Worm (Caenorhabditis elegans) whole organism, L1 larva: ENCODE results near the gene Y38H6A.5.
"Not testable (repeated sequence)": the region's sequence is repeated elsewhere in the genome, so short reads cannot be mapped to it uniquely, and the experiment has no call there.

Source experiments
- C04F5.9 ChIP-seq: sonication (generic microtip); optimal IDR thresholded peaks from 2 replicates; lab custom pipeline; 2016; ENCODE audit warnings: missing genetic modification characterization, missing compliant biosample characterization
- C34B4.2 ChIP-seq: sonication (generic microtip); optimal IDR thresholded peaks from 2 replicates; lab custom pipeline; 2017; ENCODE audit warnings: mild to moderate bottlenecking, missing genetic modification characterization, missing compliant biosample characterization
- aly-2 ChIP-seq: fragments of 150-350 bp; optimal IDR thresholded peaks from 2 replicates; lab custom pipeline; 2014; ENCODE audit warnings: missing biosample characterization, missing genetic modification characterization
- blmp-1 ChIP-seq: fragments of 150-350 bp; optimal IDR thresholded peaks from 2 replicates; lab custom pipeline; 2014; ENCODE audit warnings: missing biosample characterization, missing genetic modification characterization
- ceh-82 ChIP-seq, 3 experiments: fragments of 150-350 bp in 1 of 3; sonication (generic microtip) in 2 of 3; optimal IDR thresholded peaks; 2 replicates each; lab custom pipeline; 2014 to 2017; ENCODE audit warnings: missing biosample characterization in 3 of 3, missing genetic modification characterization in 3 of 3
- ceh-90 ChIP-seq: sonication (generic microtip); optimal IDR thresholded peaks from 2 replicates; lab custom pipeline; 2016; ENCODE audit warnings: missing genetic modification characterization, missing compliant biosample characterization
- efl-1 ChIP-seq, 4 experiments: fragments of 150-350 bp; optimal IDR thresholded peaks in 3 of 4; peaks in 1 of 4; 1 replicate in 1 of 4; 2 replicates in 3 of 4; lab custom pipeline; 2014; ENCODE audit warnings: missing biosample characterization in 2 of 4, missing genetic modification characterization in 2 of 4, missing genetic modification reagents in 2 of 4
- efl-3 ChIP-seq: fragments of 200-800 bp; sonication (Bioruptor generic); optimal IDR thresholded peaks from 2 replicates; lab custom pipeline; 2018; ENCODE audit warnings: mild to moderate bottlenecking, missing genetic modification characterization, missing compliant biosample characterization
- egl-27 ChIP-seq, 2 experiments: fragments of 150-350 bp in 1 of 2; sonication (generic microtip); optimal IDR thresholded peaks; 3 replicates each; lab custom pipeline; 2017 to 2018; ENCODE audit warnings: missing biosample characterization in 2 of 2, missing genetic modification characterization in 2 of 2, missing genetic modification reagents in 2 of 2
- elt-3 ChIP-seq, 6 experiments: fragments of 150-350 bp in 1 of 6; sonication (generic microtip); optimal IDR thresholded peaks; 2 replicates each; lab custom pipeline; 2017 to 2018; ENCODE audit warnings: missing biosample characterization in 6 of 6, missing genetic modification characterization in 6 of 6, inconsistent platforms in 1 of 6
- ets-5 ChIP-seq: fragments of 200-800 bp; sonication (Bioruptor generic); IDR thresholded peaks from 2 replicates; pipeline ENCODE4 v1.3.6; 2022; ENCODE audit warnings: missing genetic modification characterization, missing compliant biosample characterization
- fkh-4 ChIP-seq: sonication (generic microtip); optimal IDR thresholded peaks from 2 replicates; lab custom pipeline; 2016; ENCODE audit warnings: missing compliant biosample characterization, missing genetic modification characterization, borderline replicate concordance
- fkh-8 ChIP-seq: sonication (generic microtip); optimal IDR thresholded peaks from 2 replicates; lab custom pipeline; 2016; ENCODE audit warnings: mild to moderate bottlenecking, missing genetic modification characterization, missing compliant biosample characterization
- grh-1 ChIP-seq: fragments of 200-800 bp; sonication (Bioruptor generic); IDR thresholded peaks from 2 replicates; pipeline ENCODE4 v1.3.6; 2022; ENCODE audit warnings: missing genetic modification reagents, missing genetic modification characterization, missing compliant biosample characterization
- hlh-17 ChIP-seq: fragments of 200-800 bp; sonication (Bioruptor generic); optimal IDR thresholded peaks from 2 replicates; lab custom pipeline; 2018; ENCODE audit warnings: missing genetic modification characterization, mild to moderate bottlenecking, missing compliant biosample characterization, moderate library complexity, borderline replicate concordance
- lin-14 ChIP-seq: fragments of 200-800 bp; sonication (Bioruptor generic); optimal IDR thresholded peaks from 2 replicates; lab custom pipeline; 2018; ENCODE audit warnings: mild to moderate bottlenecking, missing genetic modification characterization, moderate library complexity, missing compliant biosample characterization
- lin-35 ChIP-seq, 2 experiments: fragments of 150-350 bp; optimal IDR thresholded peaks; 2 replicates each; lab custom pipeline; 2014; ENCODE audit warnings: missing biosample characterization in 2 of 2, missing genetic modification characterization in 2 of 2, missing genetic modification reagents in 2 of 2
- lsy-2 ChIP-seq, 2 experiments: fragments of 150-350 bp; optimal IDR thresholded peaks; 2 replicates each; lab custom pipeline; 2014; ENCODE audit warnings: missing biosample characterization in 2 of 2, missing genetic modification characterization in 2 of 2
- mep-1 ChIP-seq: fragments of 150-350 bp; optimal IDR thresholded peaks from 2 replicates; lab custom pipeline; 2014; ENCODE audit warnings: missing biosample characterization, missing genetic modification characterization
- nhr-11 ChIP-seq: fragments of 150-350 bp; optimal IDR thresholded peaks from 2 replicates; lab custom pipeline; 2014; ENCODE audit warnings: missing biosample characterization, missing genetic modification characterization
- nhr-19 ChIP-seq: fragments of 200-800 bp; sonication (Bioruptor generic); conservative IDR thresholded peaks from 2 replicates; pipeline ENCODE4 v1.3.6; 2022; ENCODE audit warnings: missing genetic modification characterization, missing compliant biosample characterization
- nhr-28 ChIP-seq: fragments of 150-350 bp; optimal IDR thresholded peaks from 2 replicates; lab custom pipeline; 2014; ENCODE audit warnings: missing biosample characterization, missing genetic modification characterization
- nhr-47 ChIP-seq: sonication (generic microtip); optimal IDR thresholded peaks from 2 replicates; lab custom pipeline; 2016; ENCODE audit warnings: mild to moderate bottlenecking, missing genetic modification characterization, moderate library complexity, missing compliant biosample characterization
- pag-3 ChIP-seq: sonication (generic microtip); optimal IDR thresholded peaks from 2 replicates; lab custom pipeline; 2017; ENCODE audit warnings: missing genetic modification characterization, mild to moderate bottlenecking, missing compliant biosample characterization, antibody characterized with exemption, borderline replicate concordance; ENCODE audit not compliant: insufficient read depth
- pqm-1 ChIP-seq: sonication (generic microtip); optimal IDR thresholded peaks from 3 replicates; lab custom pipeline; 2017; ENCODE audit warnings: missing biosample characterization, missing genetic modification characterization
- snpc-4 ChIP-seq: fragments of 150-350 bp; optimal IDR thresholded peaks from 2 replicates; lab custom pipeline; 2014; ENCODE audit warnings: missing biosample characterization, missing genetic modification characterization
- snu-23 ChIP-seq: sonication (generic microtip); optimal IDR thresholded peaks from 2 replicates; lab custom pipeline; 2016; ENCODE audit warnings: missing genetic modification characterization, missing compliant biosample characterization
- sptf-1 ChIP-seq: fragments of 150-350 bp; optimal IDR thresholded peaks from 2 replicates; lab custom pipeline; 2014; ENCODE audit warnings: missing biosample characterization, missing genetic modification characterization
- sup-37 ChIP-seq: fragments of 200-800 bp; sonication (Bioruptor generic); optimal IDR thresholded peaks from 2 replicates; lab custom pipeline; 2018; ENCODE audit warnings: mild to moderate bottlenecking, missing genetic modification characterization, missing compliant biosample characterization
- tlp-1 ChIP-seq: fragments of 150-350 bp; optimal IDR thresholded peaks from 2 replicates; lab custom pipeline; 2014; ENCODE audit warnings: missing biosample characterization, missing genetic modification characterization
- unc-62 ChIP-seq: fragments of 150-350 bp; optimal IDR thresholded peaks from 2 replicates; lab custom pipeline; 2014; ENCODE audit warnings: missing biosample characterization, missing genetic modification reagents, missing genetic modification characterization
- vab-15 ChIP-seq: sonication (generic microtip); optimal IDR thresholded peaks from 2 replicates; lab custom pipeline; 2017; ENCODE audit warnings: missing genotype, mild to moderate bottlenecking, missing genetic modification characterization, missing compliant biosample characterization
- zag-1 ChIP-seq: fragments of 150-350 bp; optimal IDR thresholded peaks from 2 replicates; lab custom pipeline; 2014; ENCODE audit warnings: missing biosample characterization, missing genetic modification characterization
- ztf-4 ChIP-seq: fragments of 150-350 bp; optimal IDR thresholded peaks from 2 replicates; lab custom pipeline; 2014; ENCODE audit warnings: missing biosample characterization, missing genetic modification characterization

Y38H6A.5 gene

DNA sequence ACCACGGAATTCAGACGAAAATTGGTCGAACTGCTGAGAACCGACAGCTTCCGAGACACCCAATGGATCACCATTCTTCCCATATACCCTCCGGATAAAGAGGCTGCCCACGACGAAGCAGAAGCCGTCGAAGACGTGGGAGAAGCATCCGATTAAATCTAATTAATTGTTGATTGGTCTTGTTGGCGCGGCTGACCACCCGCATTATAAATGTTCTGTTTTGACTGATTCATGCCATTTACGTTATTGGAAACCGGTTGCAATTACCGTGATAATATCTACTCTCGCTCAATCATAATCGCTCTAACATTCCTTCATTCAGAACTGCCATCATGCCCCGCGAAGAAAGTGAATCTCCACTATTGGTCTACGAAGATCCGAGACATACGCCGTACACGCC, 31.9 kb downstream of the Y38H6A.5 start, which contains the start of gene ZC15.3:
TSS of gene ZC15.3 (plus strand) at position 301 of the 400 bp plus-strand sequence.
- TF ChIP-seq ceh-90; fkh-4; egl-27 (tag; optimal IDR thresholded peaks at IDR 0.05; lab: Kevin White, UChicago): not testable (repeated sequence)

DNA sequence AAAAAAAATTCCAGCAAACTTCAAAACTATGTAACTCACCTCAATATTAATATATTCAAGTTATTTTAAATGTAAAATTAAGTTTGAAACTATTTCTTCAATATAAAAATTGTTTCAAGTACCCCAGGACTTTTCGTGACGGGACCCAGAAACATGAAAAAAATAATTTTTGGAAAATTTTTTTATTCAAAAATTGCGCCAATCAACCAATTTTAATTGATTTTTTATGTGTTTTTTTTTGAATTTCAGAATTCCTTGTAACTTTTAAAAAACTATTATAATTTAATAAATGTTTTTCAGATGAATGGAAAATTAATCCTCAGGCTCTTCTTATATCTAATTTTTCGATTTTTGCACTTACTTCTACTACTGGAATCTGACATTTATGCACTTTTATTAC, 37.5 kb downstream of the Y38H6A.5 start, which contains the start of gene ZC15.5:
TSS of gene ZC15.5 (plus strand) at position 301 of the 400 bp plus-strand sequence.
- no peak for TF ChIP-seq grh-1 (GFP tag; lab: Robert Waterston, UW)
- no peak for TF ChIP-seq ceh-82 (tag; optimal IDR thresholded peaks at IDR 0.05; lab: Kevin White, UChicago)
- no peak for TF ChIP-seq tlp-1 (tag; lab: Kevin White, UChicago)
- TF ChIP-seq unc-62 (GFP tag; lab: Kevin White, UChicago): no peak
- no peak for TF ChIP-seq lin-35 (GFP tag; optimal IDR thresholded peaks at IDR 0.05; lab: Kevin White, UChicago)
- TF ChIP-seq nhr-28 (tag; lab: Kevin White, UChicago): no peak
- no peak for TF ChIP-seq sup-37
- no peak for TF ChIP-seq sptf-1 (tag; lab: Kevin White, UChicago)
- TF ChIP-seq mep-1 (tag; lab: Kevin White, UChicago): no peak
- no peak for TF ChIP-seq lsy-2 (tag; optimal IDR thresholded peaks at IDR 0.05; lab: Kevin White, UChicago)
- TF ChIP-seq pag-3 (tag; lab: Kevin White, UChicago): no peak
- TF ChIP-seq vab-15 (tag; lab: Kevin White, UChicago): no peak
- TF ChIP-seq nhr-19: no peak

DNA sequence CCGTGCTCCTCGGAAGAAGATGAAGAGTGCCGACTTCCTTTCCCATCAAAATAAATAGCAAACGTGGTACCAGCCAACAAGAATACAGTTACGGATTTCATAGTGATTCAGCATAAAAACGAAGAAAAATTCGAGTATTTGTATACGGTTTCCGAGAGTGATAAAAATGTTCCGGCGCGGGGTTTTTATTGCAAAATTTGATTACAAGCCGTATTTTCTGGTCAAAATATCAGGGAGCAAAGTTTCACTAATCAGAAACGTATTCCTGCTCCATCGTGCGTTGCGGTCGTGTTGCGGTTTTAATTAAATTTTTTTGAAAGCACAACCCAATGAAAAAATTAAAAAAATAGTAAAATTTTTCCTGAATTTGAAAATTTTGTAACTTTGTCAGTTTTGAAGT, 40.8 kb downstream of the Y38H6A.5 start, which contains the start of gene clec-261:
TSS of gene clec-261 (minus strand) at position 101 of the 400 bp plus-strand sequence.
- TF ChIP-seq pqm-1 (no peak), ztf-4 (no peak), lin-14 (GFP tag; lab: Kevin White, UChicago) (no peak), blmp-1 (no peak), ceh-90 (no peak), C04F5.9 (tag; lab: Kevin White, UChicago) (no peak), zag-1 (no peak), sup-37 (no peak), nhr-19 (no peak), nhr-47 (tag; lab: Kevin White, UChicago) (no peak), elt-3 (tag; optimal IDR thresholded peaks at IDR 0.05; lab: Kevin White, UChicago) (no peak), efl-1 (optimal IDR thresholded peaks at IDR 0.05; lab: Kevin White, UChicago) (no peak), efl-1 (GFP tag; optimal IDR thresholded peaks at IDR 0.05 in 1 of 2; lab: Kevin White, UChicago) (no peak), fkh-8 (tag; lab: Kevin White, UChicago) (no peak), snpc-4 (tag; lab: Kevin White, UChicago) (no peak)

DNA sequence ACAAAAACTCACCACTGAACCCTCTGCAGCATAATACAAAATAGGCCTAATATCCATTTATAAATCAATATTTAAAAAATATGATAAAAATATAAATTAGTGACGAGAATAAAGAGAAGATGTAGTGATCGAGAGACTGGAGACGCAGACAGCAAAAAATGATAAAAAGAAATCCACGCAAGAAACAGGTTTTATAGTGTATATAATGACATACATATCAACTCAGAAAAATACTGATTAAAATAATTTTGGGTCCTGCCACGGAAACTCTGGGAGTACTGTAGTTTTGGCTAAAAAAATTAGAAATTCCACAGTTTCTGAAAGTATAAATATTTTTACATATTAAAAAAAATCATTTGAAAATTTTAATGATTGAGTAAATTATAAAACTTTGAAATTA, 45.8 kb downstream of the Y38H6A.5 start, which contains the start of gene mlt-4:
TSS of gene mlt-4 (minus strand) at position 101 of the 400 bp plus-strand sequence.
- TF ChIP-seq blmp-1 (no peak), hlh-17 (GFP tag; lab: Kevin White, UChicago) (no peak), snu-23 (no peak), efl-3 (no peak), pqm-1 (no peak), C34B4.2 (no peak), ztf-4 (no peak), efl-1 (optimal IDR thresholded peaks at IDR 0.05; lab: Kevin White, UChicago) (no peak), efl-1 (GFP tag; optimal IDR thresholded peaks at IDR 0.05 in 1 of 2; lab: Kevin White, UChicago) (no peak), fkh-8 (tag; lab: Kevin White, UChicago) (no peak), lin-14 (GFP tag; lab: Kevin White, UChicago) (no peak)

DNA sequence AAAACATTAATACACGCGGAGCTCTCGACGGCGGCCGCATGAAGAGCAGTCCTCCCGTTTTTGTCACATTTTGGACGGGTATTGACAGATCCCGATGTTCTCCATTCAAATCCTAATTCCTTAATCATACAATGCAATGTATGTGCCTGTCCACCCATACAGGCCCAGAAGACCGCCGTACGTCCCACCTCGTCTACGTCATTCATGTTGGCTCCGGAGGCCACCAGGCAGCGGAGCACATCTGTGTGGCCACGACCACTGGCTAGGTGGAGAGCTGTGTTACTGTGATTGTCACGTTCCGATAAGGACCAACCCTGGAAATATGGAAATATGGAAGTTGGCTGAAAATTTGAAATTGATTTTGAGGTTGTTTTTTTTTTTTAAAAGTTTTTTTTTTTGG, 52.3 kb downstream of the Y38H6A.5 start:
- TF ChIP-seq ets-5 (GFP tag; lab: Robert Waterston, UW) (no peak), aly-2 (no peak), nhr-11 (tag; lab: Kevin White, UChicago) (no peak), efl-1 (optimal IDR thresholded peaks at IDR 0.05; lab: Kevin White, UChicago) (no peak), efl-1 (GFP tag; optimal IDR thresholded peaks at IDR 0.05 in 1 of 2; lab: Kevin White, UChicago) (peak in 1 of 2 experiments; percentile 34), hlh-17 (GFP tag; lab: Kevin White, UChicago) (no peak), vab-15 (tag; lab: Kevin White, UChicago) (no peak)
